Fruit fly (Drosophila melanogaster) whole organism, prepupa: ENCODE data around the gene CG42597.

Experiments used
- Blimp-1 ChIP-seq: fragments of 200-800 bp; sonication (Bioruptor generic); optimal IDR thresholded peaks from 3 replicates; lab custom pipeline; 2017; ENCODE audit warnings: missing biosample characterization, missing genetic modification characterization, mild to moderate bottlenecking, moderate library complexity, missing genetic modification reagents
- CG16779 ChIP-seq: fragments of 200-800 bp; sonication (Bioruptor generic); optimal IDR thresholded peaks from 3 replicates; lab custom pipeline; 2017; ENCODE audit warnings: missing biosample characterization, mild to moderate bottlenecking, missing genetic modification characterization
- CG31627 ChIP-seq: fragments of 200-800 bp; sonication (Bioruptor generic); optimal IDR thresholded peaks from 3 replicates; lab custom pipeline; 2016; ENCODE audit warnings: missing biosample characterization, missing genetic modification characterization
- CG6792 ChIP-seq: fragments of 200-800 bp; sonication (Bioruptor generic); optimal IDR thresholded peaks from 3 replicates; lab custom pipeline; 2016; ENCODE audit warnings: missing biosample characterization, missing genetic modification characterization
- CG8119 ChIP-seq: fragments of 200-800 bp; sonication (Bioruptor generic); IDR thresholded peaks from 3 replicates; pipeline ENCODE4 v1.3.6; 2022; ENCODE audit warnings: missing biosample characterization, missing genetic modification characterization
- Hr4 ChIP-seq: fragments of 200-800 bp; sonication (Bioruptor generic); optimal IDR thresholded peaks from 3 replicates; lab custom pipeline; 2016; ENCODE audit warnings: missing biosample characterization, missing genetic modification characterization
- Lpt ChIP-seq: fragments of 200-800 bp; sonication (Bioruptor generic); optimal IDR thresholded peaks from 3 replicates; lab custom pipeline; 2016; ENCODE audit warnings: missing biosample characterization, missing genetic modification characterization
- Sox102F ChIP-seq: fragments of 200-800 bp; sonication (Bioruptor generic); optimal IDR thresholded peaks from 2 replicates; lab custom pipeline; 2016; ENCODE audit warnings: missing biosample characterization, mild to moderate bottlenecking, missing genetic modification characterization
- esn ChIP-seq: fragments of 200-800 bp; sonication (Bioruptor generic); optimal IDR thresholded peaks from 2 replicates; lab custom pipeline; 2016; ENCODE audit warnings: missing biosample characterization, mild to moderate bottlenecking, missing genetic modification characterization, moderate library complexity
- net ChIP-seq: fragments of 200-800 bp; sonication (Bioruptor generic); optimal IDR thresholded peaks from 3 replicates; lab custom pipeline; 2016; ENCODE audit warnings: missing biosample characterization, missing genetic modification characterization
- spab ChIP-seq: fragments of 200-800 bp; sonication (Bioruptor generic); optimal IDR thresholded peaks from 2 replicates; lab custom pipeline; 2017; ENCODE audit warnings: missing biosample characterization, mild to moderate bottlenecking, missing genetic modification characterization, missing genetic modification reagents

DNA sequence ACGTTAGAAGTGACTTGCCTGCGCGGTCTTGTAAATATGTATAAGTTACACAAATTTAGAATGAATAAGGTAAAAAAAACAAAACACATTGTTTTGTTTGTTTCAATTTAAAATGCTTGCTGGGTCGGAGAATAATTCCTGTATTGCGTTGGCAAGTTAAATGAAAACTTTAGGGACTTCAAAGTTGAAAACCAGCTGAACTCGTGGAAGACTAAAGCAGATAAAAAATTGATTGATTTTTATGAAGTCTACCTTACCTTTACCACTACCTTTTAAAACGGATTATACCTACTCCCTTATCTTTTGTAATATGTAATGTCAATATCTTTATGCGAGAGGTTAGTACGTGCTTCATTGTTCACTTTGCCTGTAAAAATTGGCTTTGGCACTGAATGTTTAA, at the start of gene CG42597:
- TF ChIP-seq Lpt (GFP tag; lab: Kevin White, UChicago) (no peak), CG8119 (no peak), Hr4 (no peak), Blimp-1 (GFP tag; lab: Kevin White, UChicago) (no peak), net (GFP tag; lab: Kevin White, UChicago) (no peak), CG16779 (tag; lab: Kevin White, UChicago) (no peak), spab (GFP tag; lab: Kevin White, UChicago) (no peak), esn (GFP tag; lab: Kevin White, UChicago) (no peak), Sox102F (GFP tag; lab: Kevin White, UChicago) (no peak), CG6792 (GFP tag; lab: Kevin White, UChicago) (no peak), CG31627 (no peak)
